Worm (Caenorhabditis elegans): Measurements from ENCODE around the gene cpb-2.

Gene cpb-2

ce11 chrII:6175027-6175426, 17.6 kb upstream of the cpb-2 start:
- TF ChIP-seq aha-1 (tag) (peak; percentile 77), aly-2 (tag; optimal IDR thresholded peaks at IDR 0.05) (no peak), ceh-20 (GFP tag; IDR thresholded peaks at IDR 0.05) (peak; percentile 18; the same call in 1 of the 2 replicates), mdl-1 (tag; optimal IDR thresholded peaks at IDR 0.05) (peak in 1 of 2 experiments; percentile 18), snpc-4 (tag; optimal IDR thresholded peaks at IDR 0.05) (no peak), Y105C5A.15 (GFP tag; IDR thresholded peaks at IDR 0.05) (no peak), hmg-1.1 (GFP tag; IDR thresholded peaks at IDR 0.05) (0 out of 2 replicates have a peak, but pooled peaks have one; percentile 59)

- TF ChIP-seq mxl-3 (GFP tag; optimal IDR thresholded peaks at IDR 0.05) (peak; percentile 26), dmd-6 (GFP tag; IDR thresholded peaks at IDR 0.05) (0 out of 2 replicates have a peak, but pooled peaks have one; percentile 47), ces-1 (GFP tag; optimal IDR thresholded peaks at IDR 0.05) (no peak), nhr-48 (tag; optimal IDR thresholded peaks at IDR 0.05) (peak; percentile 86), daf-8 (GFP tag; IDR thresholded peaks at IDR 0.05) (no peak), ceh-20 (GFP tag; IDR thresholded peaks at IDR 0.05) (0 out of 2 replicates have a peak, but pooled peaks have one; percentile 31), tra-1 (GFP tag; IDR thresholded peaks at IDR 0.05) (0 out of 2 replicates have a peak, but pooled peaks have one; percentile 52), hlh-11 (tag; optimal IDR thresholded peaks at IDR 0.05) (peak; percentile 34), nhr-28 (tag; optimal IDR thresholded peaks at IDR 0.05) (peak; percentile 29), daf-16 (GFP tag; optimal IDR thresholded peaks at IDR 0.05) (peak in 1 of 2 experiments; percentile 56), daf-16 (tag; optimal IDR thresholded peaks at IDR 0.05) (no peak), nhr-11 (tag; optimal IDR thresholded peaks at IDR 0.05) (peak; percentile 27), zfp-2 (tag; optimal IDR thresholded peaks at IDR 0.05) (no peak), unc-62 (GFP tag; optimal IDR thresholded peaks at IDR 0.05 in 1 of 2) (peak in 1 of 2 experiments; percentile 68), unc-62 (tag; optimal IDR thresholded peaks at IDR 0.05) (no peak), duxl-1 (tag; optimal IDR thresholded peaks at IDR 0.05; ENCODE audit: poor library complexity) (no peak), aha-1 (tag) (peak; percentile 23), nhr-25 (tag; optimal IDR thresholded peaks at IDR 0.05; ENCODE audit: borderline replicate concordance, insufficient read depth) (peak; percentile 25), mdt-29 (GFP tag; IDR thresholded peaks at IDR 0.05) (no peak), hlh-30 (tag; optimal IDR thresholded peaks at IDR 0.05; ENCODE audit: insufficient read depth) (peak; percentile 74), unc-130 (GFP tag; optimal IDR thresholded peaks at IDR 0.05) (no peak), mxl-2 (GFP tag; conservative IDR thresholded peaks at IDR 0.05) (0 out of 2 replicates have a peak, but pooled peaks have one; percentile 45)
These were observed 16.3 kb upstream of the cpb-2 start for ce11 chrII:6176154-6176897.

ce11 chrII:6177975-6178742, 14.4 kb upstream of the cpb-2 start:
- TF ChIP-seq duxl-1 (tag; optimal IDR thresholded peaks at IDR 0.05; ENCODE audit: poor library complexity) (no peak), F37D6.2 (tag; optimal IDR thresholded peaks at IDR 0.05) (no peak), mdl-1 (tag; optimal IDR thresholded peaks at IDR 0.05) (peak in 1 of 2 experiments; percentile 10), mxl-3 (GFP tag; optimal IDR thresholded peaks at IDR 0.05) (no peak), ces-1 (GFP tag; optimal IDR thresholded peaks at IDR 0.05) (no peak), nhr-77 (tag; optimal IDR thresholded peaks at IDR 0.05) (peak; percentile 30), set-16 (GFP tag; IDR thresholded peaks at IDR 0.05) (no peak), unc-39 (tag; optimal IDR thresholded peaks at IDR 0.05) (no peak), daf-19 (GFP tag; conservative IDR thresholded peaks at IDR 0.05) (no peak), ceh-32 (tag; optimal IDR thresholded peaks at IDR 0.05; ENCODE audit: poor library complexity) (no peak), arid-1 (GFP tag; conservative IDR thresholded peaks at IDR 0.05) (no peak), ztf-11 (tag; optimal IDR thresholded peaks at IDR 0.05) (no peak), mxl-2 (GFP tag; conservative IDR thresholded peaks at IDR 0.05) (no peak), zip-2 (tag; optimal IDR thresholded peaks at IDR 0.05) (no peak), dmd-6 (GFP tag; IDR thresholded peaks at IDR 0.05) (peak; percentile 63), fos-1 (tag; optimal IDR thresholded peaks at IDR 0.05) (no peak), tag-97 (GFP tag; IDR thresholded peaks at IDR 0.05) (no peak), lir-3 (tag; optimal IDR thresholded peaks at IDR 0.05) (no peak), daf-16 (GFP tag; optimal IDR thresholded peaks at IDR 0.05) (no peak), daf-16 (tag; optimal IDR thresholded peaks at IDR 0.05) (peak; percentile 21), mes-2 (tag; optimal IDR thresholded peaks at IDR 0.05; ENCODE audit: poor library complexity, severe bottlenecking) (no peak), F44E2.7 (GFP tag; IDR thresholded peaks at IDR 0.05) (no peak), ceh-28 (tag; optimal IDR thresholded peaks at IDR 0.05) (no peak), nhr-237 (tag; optimal IDR thresholded peaks at IDR 0.05) (no peak), dve-1 (tag; optimal IDR thresholded peaks at IDR 0.05; ENCODE audit: insufficient read depth) (peak; percentile 14)
